Worm (Caenorhabditis elegans) whole organism, L1 larva: ENCODE results near the gene npp-15.
A peak's percentile ranks its signal among the peaks of the same experiment; 100 is the strongest.

ENCODE experiments used
- C04F5.9 ChIP-seq: sonication (generic microtip); optimal IDR thresholded peaks from 2 replicates; lab custom pipeline; 2016; ENCODE audit warnings: missing genetic modification characterization, missing compliant biosample characterization
- C34B4.2 ChIP-seq: sonication (generic microtip); optimal IDR thresholded peaks from 2 replicates; lab custom pipeline; 2017; ENCODE audit warnings: mild to moderate bottlenecking, missing genetic modification characterization, missing compliant biosample characterization
- F16B12.6 ChIP-seq: fragments of 150-350 bp; optimal IDR thresholded peaks from 2 replicates; lab custom pipeline; 2014; ENCODE audit warnings: missing biosample characterization, missing genetic modification characterization
- ama-1 ChIP-seq: fragments of 150-350 bp; optimal IDR thresholded peaks from 2 replicates; lab custom pipeline; 2014
- ceh-63 ChIP-seq: fragments of 200-800 bp; sonication (Bioruptor generic); optimal IDR thresholded peaks from 2 replicates; lab custom pipeline; 2018; ENCODE audit warnings: mild to moderate bottlenecking, missing genetic modification characterization, missing compliant biosample characterization
- ceh-8 ChIP-seq: fragments of 200-800 bp; sonication (Bioruptor generic); optimal IDR thresholded peaks from 2 replicates; lab custom pipeline; 2018; ENCODE audit warnings: mild to moderate bottlenecking, missing genetic modification characterization, moderate library complexity, missing compliant biosample characterization
- ceh-90 ChIP-seq: sonication (generic microtip); optimal IDR thresholded peaks from 2 replicates; lab custom pipeline; 2016; ENCODE audit warnings: missing genetic modification characterization, missing compliant biosample characterization
- ces-1 ChIP-seq: fragments of 150-350 bp; optimal IDR thresholded peaks from 2 replicates; lab custom pipeline; 2014; ENCODE audit warnings: missing biosample characterization, missing genetic modification reagents, missing genetic modification characterization
- egl-27 ChIP-seq, 2 experiments: fragments of 150-350 bp in 1 of 2; sonication (generic microtip); optimal IDR thresholded peaks; 3 replicates each; lab custom pipeline; 2017 to 2018; ENCODE audit warnings: missing biosample characterization in 2 of 2, missing genetic modification characterization in 2 of 2, missing genetic modification reagents in 2 of 2
- elt-2 ChIP-seq: sonication (generic microtip); optimal IDR thresholded peaks from 2 replicates; lab custom pipeline; 2016; ENCODE audit warnings: missing genetic modification characterization, mild to moderate bottlenecking, inconsistent platforms, missing compliant biosample characterization, missing genetic modification reagents
- elt-3 ChIP-seq, 6 experiments: fragments of 150-350 bp in 1 of 6; sonication (generic microtip); optimal IDR thresholded peaks; 2 replicates each; lab custom pipeline; 2017 to 2018; ENCODE audit warnings: missing biosample characterization in 6 of 6, missing genetic modification characterization in 6 of 6, inconsistent platforms in 1 of 6
- fkh-10 ChIP-seq: sonication (generic microtip); optimal IDR thresholded peaks from 2 replicates; lab custom pipeline; 2017; ENCODE audit warnings: missing biosample characterization, missing genetic modification reagents, missing genetic modification characterization
- fkh-8 ChIP-seq: sonication (generic microtip); optimal IDR thresholded peaks from 2 replicates; lab custom pipeline; 2016; ENCODE audit warnings: mild to moderate bottlenecking, missing genetic modification characterization, missing compliant biosample characterization
- fos-1 ChIP-seq: fragments of 150-350 bp; optimal IDR thresholded peaks from 2 replicates; lab custom pipeline; 2014; ENCODE audit warnings: missing biosample characterization, missing genetic modification characterization
- irx-1 ChIP-seq: sonication (generic microtip); optimal IDR thresholded peaks from 2 replicates; lab custom pipeline; 2016; ENCODE audit warnings: missing genetic modification characterization, missing compliant biosample characterization
- isw-1 ChIP-seq: fragments of 200-800 bp; sonication (Bioruptor generic); IDR thresholded peaks from 2 replicates; pipeline ENCODE4 v1.3.6; 2022; ENCODE audit warnings: missing genetic modification characterization, missing compliant biosample characterization
- lin-13 ChIP-seq: fragments of 150-350 bp; optimal IDR thresholded peaks from 2 replicates; lab custom pipeline; 2014; ENCODE audit warnings: missing biosample characterization, missing genetic modification reagents, missing genetic modification characterization
- lin-35 ChIP-seq, 2 experiments: fragments of 150-350 bp; optimal IDR thresholded peaks; 2 replicates each; lab custom pipeline; 2014; ENCODE audit warnings: missing biosample characterization in 2 of 2, missing genetic modification characterization in 2 of 2, missing genetic modification reagents in 2 of 2
- lin-39 ChIP-seq: fragments of 150-350 bp; optimal IDR thresholded peaks from 2 replicates; lab custom pipeline; 2014; ENCODE audit warnings: missing biosample characterization, missing genetic modification reagents, missing genetic modification characterization
- lir-3 ChIP-seq: sonication (generic microtip); optimal IDR thresholded peaks from 2 replicates; lab custom pipeline; 2016; ENCODE audit warnings: mild to moderate bottlenecking, missing genetic modification characterization, moderate library complexity, missing compliant biosample characterization; ENCODE audit not compliant: poor library complexity
- lsy-2 ChIP-seq, 2 experiments: fragments of 150-350 bp; optimal IDR thresholded peaks; 2 replicates each; lab custom pipeline; 2014; ENCODE audit warnings: missing biosample characterization in 2 of 2, missing genetic modification characterization in 2 of 2
- mef-2 ChIP-seq: fragments of 150-350 bp; optimal IDR thresholded peaks from 2 replicates; lab custom pipeline; 2014; ENCODE audit warnings: missing biosample characterization, missing genetic modification characterization
- nhr-11 ChIP-seq: fragments of 150-350 bp; optimal IDR thresholded peaks from 2 replicates; lab custom pipeline; 2014; ENCODE audit warnings: missing biosample characterization, missing genetic modification characterization
- nhr-12 ChIP-seq: sonication (generic microtip); optimal IDR thresholded peaks from 2 replicates; lab custom pipeline; 2017; ENCODE audit warnings: missing biosample characterization, missing genetic modification characterization
- nhr-28 ChIP-seq: fragments of 150-350 bp; optimal IDR thresholded peaks from 2 replicates; lab custom pipeline; 2014; ENCODE audit warnings: missing biosample characterization, missing genetic modification characterization
- nhr-47 ChIP-seq: sonication (generic microtip); optimal IDR thresholded peaks from 2 replicates; lab custom pipeline; 2016; ENCODE audit warnings: mild to moderate bottlenecking, missing genetic modification characterization, moderate library complexity, missing compliant biosample characterization
- nhr-71 ChIP-seq: sonication (generic microtip); optimal IDR thresholded peaks from 2 replicates; lab custom pipeline; 2016; ENCODE audit warnings: mild to moderate bottlenecking, missing genetic modification characterization, moderate library complexity, missing compliant biosample characterization
- nhr-76 ChIP-seq: sonication (generic microtip); optimal IDR thresholded peaks from 2 replicates; lab custom pipeline; 2017; ENCODE audit warnings: missing biosample characterization, missing genetic modification characterization
- nhr-84 ChIP-seq: sonication (generic microtip); optimal IDR thresholded peaks from 2 replicates; lab custom pipeline; 2017; ENCODE audit warnings: missing biosample characterization, missing genetic modification characterization
- pag-3 ChIP-seq: sonication (generic microtip); optimal IDR thresholded peaks from 2 replicates; lab custom pipeline; 2017; ENCODE audit warnings: missing genetic modification characterization, mild to moderate bottlenecking, missing compliant biosample characterization, antibody characterized with exemption, borderline replicate concordance; ENCODE audit not compliant: insufficient read depth
- pax-3 ChIP-seq: fragments of 200-800 bp; sonication (Bioruptor generic); optimal IDR thresholded peaks from 2 replicates; lab custom pipeline; 2018; ENCODE audit warnings: mild to moderate bottlenecking, missing genetic modification characterization, moderate library complexity, missing compliant biosample characterization
- pqm-1 ChIP-seq: sonication (generic microtip); optimal IDR thresholded peaks from 3 replicates; lab custom pipeline; 2017; ENCODE audit warnings: missing biosample characterization, missing genetic modification characterization
- snpc-4 ChIP-seq: fragments of 150-350 bp; optimal IDR thresholded peaks from 2 replicates; lab custom pipeline; 2014; ENCODE audit warnings: missing biosample characterization, missing genetic modification characterization
- sox-4 ChIP-seq: sonication (generic microtip); optimal IDR thresholded peaks from 2 replicates; lab custom pipeline; 2016; ENCODE audit warnings: missing genetic modification characterization, missing compliant biosample characterization
- sptf-1 ChIP-seq: fragments of 150-350 bp; optimal IDR thresholded peaks from 2 replicates; lab custom pipeline; 2014; ENCODE audit warnings: missing biosample characterization, missing genetic modification characterization
- swsn-7 ChIP-seq: sonication (generic microtip); optimal IDR thresholded peaks from 2 replicates; lab custom pipeline; 2016; ENCODE audit warnings: missing genetic modification characterization, missing compliant biosample characterization
- unc-130 ChIP-seq: fragments of 150-350 bp; optimal IDR thresholded peaks from 2 replicates; lab custom pipeline; 2017; ENCODE audit warnings: missing biosample characterization, missing genetic modification characterization, inconsistent platforms
- unc-62 ChIP-seq: fragments of 150-350 bp; optimal IDR thresholded peaks from 2 replicates; lab custom pipeline; 2014; ENCODE audit warnings: missing biosample characterization, missing genetic modification reagents, missing genetic modification characterization
- unc-98 ChIP-seq: fragments of 200-800 bp; sonication (Bioruptor generic); IDR thresholded peaks from 2 replicates; pipeline ENCODE4 v1.3.6; 2022; ENCODE audit warnings: missing genetic modification characterization, missing compliant biosample characterization
- vab-15 ChIP-seq: sonication (generic microtip); optimal IDR thresholded peaks from 2 replicates; lab custom pipeline; 2017; ENCODE audit warnings: missing genotype, mild to moderate bottlenecking, missing genetic modification characterization, missing compliant biosample characterization
- ztf-4 ChIP-seq: fragments of 150-350 bp; optimal IDR thresholded peaks from 2 replicates; lab custom pipeline; 2014; ENCODE audit warnings: missing biosample characterization, missing genetic modification characterization

npp-15 gene

DNA sequence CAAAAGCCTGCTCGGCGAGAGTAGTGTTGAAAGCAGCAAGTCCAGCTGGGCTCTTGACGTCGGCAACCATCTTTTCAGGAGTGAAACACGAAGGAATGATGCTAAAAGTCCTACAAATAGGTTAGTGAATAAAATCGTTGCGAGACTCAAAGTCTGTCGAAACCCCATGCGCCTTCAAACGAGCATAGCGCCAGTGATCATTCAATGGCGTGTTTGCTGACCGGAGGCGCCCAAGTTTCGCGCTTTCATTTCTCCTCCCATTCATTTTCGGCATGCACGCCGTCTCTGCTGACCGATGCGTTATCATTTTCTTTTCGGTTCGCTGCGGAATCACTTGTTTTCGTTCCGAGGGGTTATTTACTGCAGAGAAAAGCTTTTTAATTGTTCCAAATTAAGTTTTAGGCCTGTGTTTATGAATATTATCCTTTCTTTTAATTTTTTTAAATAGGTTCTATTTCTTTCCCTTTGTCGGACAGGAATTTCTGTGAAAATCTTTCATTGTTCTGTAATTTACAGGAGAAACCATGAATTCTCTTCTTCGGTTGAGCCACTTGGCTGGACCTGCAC, 44.4 kb downstream of the npp-15 start, which contains the start of the genes eef-1B.1 and aco-2 (continued):
- peak; percentile 78 for TF ChIP-seq pax-3
- TF ChIP-seq nhr-84, result no peak
- no peak for TF ChIP-seq ceh-90 (tag; lab: Kevin White, UChicago)
- TF ChIP-seq nhr-76 (tag; lab: Kevin White, UChicago), result no peak
- peak; percentile 69 for TF ChIP-seq C04F5.9 (tag; lab: Kevin White, UChicago)
- peak; percentile 89 for TF ChIP-seq ztf-4 (tag; lab: Kevin White, UChicago)
- TF ChIP-seq nhr-71 (tag; lab: Kevin White, UChicago), result peak; percentile 96
- peak; percentile 89 for TF ChIP-seq fkh-8 (tag; lab: Kevin White, UChicago)
- no peak for TF ChIP-seq nhr-28 (tag; lab: Kevin White, UChicago)
- no peak for TF ChIP-seq pqm-1 (tag; lab: Kevin White, UChicago)
- TF ChIP-seq lin-39 (tag; lab: Kevin White, UChicago), result peak; percentile 69
- no peak for TF ChIP-seq pag-3
- peak; percentile 98 for TF ChIP-seq unc-130 (tag; lab: Kevin White, UChicago)
- TF ChIP-seq lin-35 (GFP tag; optimal IDR thresholded peaks at IDR 0.05; lab: Kevin White, UChicago), result peak; percentile 94 to 95
- TF ChIP-seq C34B4.2 (tag; lab: Kevin White, UChicago), result no peak
- peak; percentile 33 for TF ChIP-seq mef-2 (tag; lab: Kevin White, UChicago)
- TF ChIP-seq unc-98 (GFP tag; lab: Robert Waterston, UW), result no peak
- no peak for TF ChIP-seq ces-1 (GFP tag; lab: Kevin White, UChicago)
- peak; percentile 43 for TF ChIP-seq nhr-11 (tag; lab: Kevin White, UChicago)
- TF ChIP-seq lsy-2 (tag; optimal IDR thresholded peaks at IDR 0.05; lab: Kevin White, UChicago), result peak; percentile 94 to 96
- TF ChIP-seq ama-1 (lab: Kevin White, UChicago), result peak; percentile 53
- peak; percentile 63 for TF ChIP-seq lir-3 (tag; lab: Kevin White, UChicago)
- TF ChIP-seq fos-1 (tag; lab: Kevin White, UChicago), result peak; percentile 81
- peak in 5 of 6 experiments; percentile 53 to 97 (median 75) for TF ChIP-seq elt-3 (tag; optimal IDR thresholded peaks at IDR 0.05; lab: Kevin White, UChicago)
- peak; percentile 43 for TF ChIP-seq fkh-10 (GFP tag; lab: Kevin White, UChicago)
- no peak for TF ChIP-seq ceh-63 (GFP tag; lab: Kevin White, UChicago)
- TF ChIP-seq snpc-4, result peak; percentile 85
- TF ChIP-seq elt-2 (tag; lab: Kevin White, UChicago), result peak; percentile 74
- no peak for TF ChIP-seq sptf-1 (tag; lab: Kevin White, UChicago)
- peak; percentile 89 for TF ChIP-seq isw-1
- peak; percentile 95 for TF ChIP-seq swsn-7 (tag; lab: Kevin White, UChicago)
- no peak for TF ChIP-seq nhr-12 (tag; lab: Kevin White, UChicago)
- peak; percentile 96 for TF ChIP-seq nhr-47 (tag; lab: Kevin White, UChicago)
- TF ChIP-seq F16B12.6 (tag; lab: Kevin White, UChicago), result peak; percentile 73
- TF ChIP-seq unc-62 (GFP tag; lab: Kevin White, UChicago), result no peak
- peak; percentile 70 for TF ChIP-seq sox-4 (tag; lab: Kevin White, UChicago)
- peak; percentile 64 for TF ChIP-seq ceh-8 (GFP tag; lab: Kevin White, UChicago)
- TF ChIP-seq vab-15 (tag; lab: Kevin White, UChicago), result peak; percentile 33
- TF ChIP-seq lin-13 (GFP tag; lab: Kevin White, UChicago), result peak; percentile 96
- no peak for TF ChIP-seq egl-27 (tag; optimal IDR thresholded peaks at IDR 0.05; lab: Kevin White, UChicago)
- peak; percentile 78 for TF ChIP-seq irx-1 (tag; lab: Kevin White, UChicago)
